Fruit fly (Drosophila melanogaster): ENCODE data around the gene Mks1.

dm6 chrX:12463560-12463959, 32.8 kb downstream of the Mks1 start:
- TF ChIP-seq jim (GFP tag; optimal IDR thresholded peaks at IDR 0.05) (no peak), dmrt93B (GFP tag; optimal IDR thresholded peaks at IDR 0.05) (no peak), Hnf4 (GFP tag; optimal IDR thresholded peaks at IDR 0.05) (no peak), CrebA (GFP tag; optimal IDR thresholded peaks at IDR 0.05; ENCODE audit: borderline replicate concordance) (no peak), CG9705 (GFP tag; optimal IDR thresholded peaks at IDR 0.05) (no peak), Myc (optimal IDR thresholded peaks at IDR 0.05) (no peak), h (GFP tag; optimal IDR thresholded peaks at IDR 0.05) (no peak), tai (GFP tag; optimal IDR thresholded peaks at IDR 0.05) (no peak)
